Fruit fly (Drosophila melanogaster) whole organism, embryonic: ENCODE results near the gene CG31268.

Experiments
- Asciz ChIP-seq: fragments of 200-800 bp; sonication (Bioruptor generic); optimal IDR thresholded peaks from 2 replicates; lab custom pipeline; 2017; ENCODE audit warnings: missing biosample characterization, mild to moderate bottlenecking, missing genetic modification characterization, missing genetic modification reagents
- CG13287 ChIP-seq: fragments of 200-800 bp; sonication (Bioruptor generic); IDR thresholded peaks from 2 replicates; pipeline ENCODE4 v1.3.6; 2022; ENCODE audit warnings: missing biosample characterization, missing genetic modification characterization; ENCODE audit not compliant: partially characterized antibody
- CG16813 ChIP-seq: fragments of 200-800 bp; sonication (Bioruptor generic); IDR thresholded peaks from 3 replicates; pipeline ENCODE4 v1.3.6; 2022; ENCODE audit warnings: missing biosample characterization, missing genetic modification characterization; ENCODE audit not compliant: partially characterized antibody
- CG17361 ChIP-seq: fragments of 200-800 bp; sonication (Bioruptor generic); IDR thresholded peaks from 3 replicates; pipeline ENCODE4 v1.3.6; 2022; ENCODE audit warnings: missing biosample characterization, missing genetic modification characterization
- CG31388 ChIP-seq: fragments of 200-800 bp; sonication (Bioruptor generic); optimal IDR thresholded peaks from 2 replicates; lab custom pipeline; 2016; ENCODE audit warnings: missing biosample characterization, missing genetic modification characterization
- CG3407 ChIP-seq: fragments of 200-800 bp; sonication (Bioruptor generic); optimal IDR thresholded peaks from 2 replicates; lab custom pipeline; 2018; ENCODE audit warnings: missing biosample characterization, mild to moderate bottlenecking, missing genetic modification characterization
- CG3726 ChIP-seq: fragments of 200-800 bp; sonication (Bioruptor generic); IDR thresholded peaks from 3 replicates; pipeline ENCODE4, ENCODE4 v1.3.6; 2022; ENCODE audit warnings: missing biosample characterization, missing genetic modification characterization
- CG3995 ChIP-seq: fragments of 200-800 bp; sonication (Bioruptor generic); optimal IDR thresholded peaks from 3 replicates; lab custom pipeline; 2016; ENCODE audit warnings: missing biosample characterization, missing genetic modification characterization
- CG4707 ChIP-seq: fragments of 200-800 bp; sonication (Bioruptor generic); optimal IDR thresholded peaks from 2 replicates; lab custom pipeline; 2018; ENCODE audit warnings: missing biosample characterization, mild to moderate bottlenecking, missing genetic modification characterization, moderate library complexity
- CG6175 ChIP-seq: fragments of 200-800 bp; sonication (Bioruptor generic); IDR thresholded peaks from 3 replicates; pipeline ENCODE4 v1.3.6; 2022; ENCODE audit warnings: missing biosample characterization, missing genetic modification characterization
- CG6813 ChIP-seq: fragments of 200-800 bp; sonication (Bioruptor generic); optimal IDR thresholded peaks from 2 replicates; lab custom pipeline; 2017; ENCODE audit warnings: missing biosample characterization, missing genetic modification characterization, mild to moderate bottlenecking, moderate library complexity, missing genetic modification reagents
- CG7372 ChIP-seq: fragments of 200-800 bp; sonication (Bioruptor generic); IDR thresholded peaks from 2 replicates; pipeline ENCODE4 v1.3.6; 2022; ENCODE audit warnings: missing biosample characterization, missing genetic modification characterization
- CG7963 ChIP-seq: fragments of 200-800 bp; sonication (Bioruptor generic); IDR thresholded peaks from 3 replicates; pipeline ENCODE4 v1.3.6; 2022; ENCODE audit warnings: missing biosample characterization, missing genetic modification characterization; ENCODE audit not compliant: partially characterized antibody
- CG7987 ChIP-seq: fragments of 200-800 bp; sonication (Bioruptor generic); optimal IDR thresholded peaks from 2 replicates; lab custom pipeline; 2018; ENCODE audit warnings: missing biosample characterization, mild to moderate bottlenecking, missing genetic modification characterization, moderate library complexity
- CG8290 ChIP-seq, 3 experiments: fragments of 200-800 bp; sonication (Bioruptor generic); optimal IDR thresholded peaks; 2 replicates each; lab custom pipeline; 2016 to 2019; ENCODE audit warnings: missing biosample characterization in 3 of 3, missing genetic modification characterization in 3 of 3, mild to moderate bottlenecking in 2 of 3, moderate library complexity in 1 of 3
- ERR ChIP-seq: fragments of 200-800 bp; sonication (Bioruptor generic); optimal IDR thresholded peaks from 2 replicates; lab custom pipeline; 2016; ENCODE audit warnings: missing biosample characterization, missing genetic modification characterization
- Fer2 ChIP-seq: fragments of 200-800 bp; sonication (Bioruptor generic); optimal IDR thresholded peaks from 2 replicates; lab custom pipeline; 2018; ENCODE audit warnings: missing biosample characterization, mild to moderate bottlenecking, missing genetic modification characterization, moderate library complexity
- NC2β ChIP-seq: fragments of 200-800 bp; sonication (Bioruptor generic); optimal IDR thresholded peaks from 2 replicates; lab custom pipeline; 2016; ENCODE audit warnings: missing biosample characterization, missing genetic modification characterization
- Pdp1 ChIP-seq, 2 experiments: fragments of 200-800 bp; sonication (Bioruptor generic); optimal IDR thresholded peaks; 3 replicates each; lab custom pipeline; 2016; ENCODE audit warnings: missing biosample characterization in 2 of 2, missing genetic modification characterization in 2 of 2, mild to moderate bottlenecking in 1 of 2, moderate library complexity in 1 of 2
- Ravus ChIP-seq: fragments of 200-800 bp; sonication (Bioruptor generic); IDR thresholded peaks from 2 replicates; pipeline ENCODE4 v1.3.6; 2022; ENCODE audit warnings: missing biosample characterization, missing genetic modification characterization
- Trl ChIP-seq, 3 experiments: fragments of >200 bp in 2 of 3; fragments of 200-800 bp in 1 of 3; sonication (Bioruptor generic) in 1 of 3; optimal IDR thresholded peaks; 2 replicates in 1 of 3; 3 replicates in 2 of 3; lab custom pipeline; 2016 to 2017; ENCODE audit warnings: missing biosample characterization in 1 of 3, missing genetic modification characterization in 1 of 3
- Xrp1 ChIP-seq: fragments of 200-800 bp; sonication (Bioruptor generic); IDR thresholded peaks from 2 replicates; pipeline ENCODE4 v1.3.6; 2022; ENCODE audit warnings: missing biosample characterization, missing genetic modification characterization
- ash1 ChIP-seq: fragments of 200-800 bp; sonication (Bioruptor generic); optimal IDR thresholded peaks from 2 replicates; lab custom pipeline; 2018; ENCODE audit warnings: missing biosample characterization, mild to moderate bottlenecking, missing genetic modification characterization
- bsh ChIP-seq, 2 experiments: fragments of 200-800 bp; sonication (Bioruptor generic); optimal IDR thresholded peaks; 2 replicates each; lab custom pipeline; 2017 to 2018; ENCODE audit warnings: mild to moderate bottlenecking in 2 of 2, missing biosample characterization in 2 of 2, missing genetic modification characterization in 2 of 2, moderate library complexity in 1 of 2
- disco-r ChIP-seq: fragments of 200-800 bp; sonication (Bioruptor generic); optimal IDR thresholded peaks from 2 replicates; lab custom pipeline; 2016; ENCODE audit warnings: missing biosample characterization, missing genetic modification characterization
- fd3F ChIP-seq: fragments of 200-800 bp; sonication (Bioruptor generic); optimal IDR thresholded peaks from 2 replicates; lab custom pipeline; 2018; ENCODE audit warnings: missing biosample characterization, mild to moderate bottlenecking, missing genetic modification characterization, moderate library complexity
- ftz-f1 ChIP-seq: fragments of 200-800 bp; sonication (Bioruptor generic); optimal IDR thresholded peaks from 2 replicates; lab custom pipeline; 2016; ENCODE audit warnings: missing biosample characterization, missing genetic modification characterization
- gem ChIP-seq: fragments of 200-800 bp; sonication (Bioruptor generic); optimal IDR thresholded peaks from 2 replicates; lab custom pipeline; 2019; ENCODE audit warnings: missing biosample characterization, mild to moderate bottlenecking, missing genetic modification characterization, moderate library complexity
- grau ChIP-seq: fragments of 200-800 bp; optimal IDR thresholded peaks from 3 replicates; lab custom pipeline; 2019; ENCODE audit warnings: missing biosample characterization, mild to moderate bottlenecking, missing genetic modification characterization, moderate library complexity
- gro ChIP-seq: fragments of 200-800 bp; sonication (Bioruptor generic); optimal IDR thresholded peaks from 2 replicates; lab custom pipeline; 2016; ENCODE audit warnings: missing biosample characterization, missing genetic modification characterization
- hbn ChIP-seq: fragments of 200-800 bp; sonication (Bioruptor generic); IDR thresholded peaks from 2 replicates; pipeline ENCODE4 v1.3.6; 2022; ENCODE audit warnings: missing biosample characterization, missing genetic modification characterization; ENCODE audit not compliant: partially characterized antibody
- lbe ChIP-seq: fragments of 200-800 bp; sonication (Bioruptor generic); optimal IDR thresholded peaks from 2 replicates; lab custom pipeline; 2016; ENCODE audit warnings: missing biosample characterization, mild to moderate bottlenecking, missing genetic modification characterization
- odd ChIP-seq: fragments of 200-800 bp; sonication (Bioruptor generic); optimal IDR thresholded peaks from 2 replicates; lab custom pipeline; 2017; ENCODE audit warnings: missing biosample characterization, mild to moderate bottlenecking, missing genetic modification characterization
- pb ChIP-seq: fragments of 200-800 bp; sonication (Bioruptor generic); optimal IDR thresholded peaks from 3 replicates; lab custom pipeline; 2016; ENCODE audit warnings: missing biosample characterization, missing genetic modification characterization
- pfk ChIP-seq: fragments of 200-800 bp; sonication (Bioruptor generic); optimal IDR thresholded peaks from 2 replicates; lab custom pipeline; 2018; ENCODE audit warnings: missing biosample characterization, mild to moderate bottlenecking, missing genetic modification characterization, moderate library complexity
- pum ChIP-seq: fragments of 200-800 bp; sonication (Bioruptor generic); optimal IDR thresholded peaks from 2 replicates; lab custom pipeline; 2016; ENCODE audit warnings: missing biosample characterization, missing genetic modification characterization
- sd ChIP-seq: fragments of 200-800 bp; sonication (Bioruptor generic); optimal IDR thresholded peaks from 3 replicates; lab custom pipeline; 2018; ENCODE audit warnings: missing biosample characterization, mild to moderate bottlenecking, missing genetic modification characterization, moderate library complexity
- seq ChIP-seq: fragments of 200-800 bp; sonication (Bioruptor generic); IDR thresholded peaks from 2 replicates; pipeline ENCODE4 v1.3.6; 2022; ENCODE audit warnings: missing biosample characterization, missing genetic modification characterization
- so ChIP-seq: fragments of 200-800 bp; sonication (Bioruptor generic); IDR thresholded peaks from 3 replicates; pipeline ENCODE4 v1.3.6; 2022; ENCODE audit warnings: missing biosample characterization, missing genetic modification characterization
- sob ChIP-seq: fragments of 200-800 bp; sonication (Bioruptor generic); IDR thresholded peaks from 2 replicates; pipeline ENCODE4 v1.3.6; 2022; ENCODE audit warnings: missing biosample characterization, missing genetic modification characterization
- tin ChIP-seq: fragments of 200-800 bp; sonication (Bioruptor generic); optimal IDR thresholded peaks from 3 replicates; lab custom pipeline; 2016; ENCODE audit warnings: missing biosample characterization, missing genetic modification characterization
- twi ChIP-seq: fragments of 200-800 bp; optimal IDR thresholded peaks from 2 replicates; lab custom pipeline; 2019; ENCODE audit warnings: missing biosample characterization, mild to moderate bottlenecking, missing genetic modification characterization, moderate library complexity
- unc-4 ChIP-seq: fragments of 200-800 bp; sonication (Bioruptor generic); IDR thresholded peaks from 2 replicates; pipeline ENCODE4 v1.3.6; 2022; ENCODE audit warnings: missing biosample characterization, missing genetic modification characterization; ENCODE audit not compliant: partially characterized antibody
- vfl ChIP-seq: fragments of 200-800 bp; sonication (Bioruptor generic); optimal IDR thresholded peaks from 2 replicates; lab custom pipeline; 2016; ENCODE audit warnings: missing biosample characterization, missing genetic modification characterization
- vnd ChIP-seq: fragments of 200-800 bp; sonication (Bioruptor generic); IDR thresholded peaks from 3 replicates; pipeline ENCODE4 v1.3.6; 2022; ENCODE audit warnings: missing biosample characterization, missing genetic modification characterization; ENCODE audit not compliant: partially characterized antibody
- wek ChIP-seq: fragments of 200-800 bp; sonication (Bioruptor generic); optimal IDR thresholded peaks from 3 replicates; lab custom pipeline; 2018; ENCODE audit warnings: missing biosample characterization, mild to moderate bottlenecking, missing genetic modification characterization, moderate library complexity

CG31268 gene

DNA sequence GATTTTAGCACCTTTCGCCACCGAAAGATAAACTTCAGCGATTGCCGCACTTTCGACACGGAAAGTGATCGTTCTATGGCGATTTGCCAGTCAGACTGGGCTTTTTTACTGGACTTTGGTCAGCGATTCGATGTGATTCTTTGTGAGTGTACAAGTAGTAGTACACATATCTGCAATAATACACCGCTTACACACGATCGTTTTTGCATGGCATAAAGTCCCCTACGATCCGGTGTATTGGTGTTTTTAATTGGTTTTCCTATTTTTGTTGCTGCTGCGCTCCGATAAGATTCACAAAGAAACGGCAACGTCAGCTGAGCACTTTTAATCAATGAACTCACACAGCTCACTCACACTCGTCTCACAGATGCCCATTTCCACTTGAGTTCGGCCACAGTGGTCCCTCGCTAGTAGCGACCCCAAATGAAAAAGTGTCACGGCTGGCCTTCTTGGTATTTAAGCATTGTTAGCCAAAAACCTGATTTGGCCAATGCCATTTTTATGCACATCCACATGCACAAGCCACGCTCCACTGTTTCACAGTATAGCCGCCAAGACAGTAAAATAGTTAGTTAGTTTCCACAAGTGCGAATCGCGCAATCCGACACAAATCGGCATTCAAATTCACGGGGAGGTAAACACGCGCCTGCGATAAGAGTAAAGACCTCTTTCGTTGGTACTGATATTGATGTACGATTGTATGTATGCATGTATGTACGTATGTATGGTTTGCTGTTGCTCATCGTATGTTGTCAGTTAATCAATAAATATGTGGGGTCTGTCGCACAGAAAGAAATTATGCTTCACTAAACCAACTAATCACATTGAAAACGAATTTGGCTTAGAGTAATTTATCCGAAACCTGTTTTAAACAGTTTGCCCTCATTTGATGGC, 45.2 kb upstream of the CG31268 start (continued):
- TF ChIP-seq so (peak; percentile 94), CG4707 (GFP tag; lab: Kevin White, UChicago) (peak; percentile 51), CG6813 (GFP tag; lab: Kevin White, UChicago) (peak; percentile 89), odd (GFP tag; lab: Kevin White, UChicago) (peak; percentile 89), vfl (GFP tag; lab: Kevin White, UChicago) (peak; percentile 92), Trl (optimal IDR thresholded peaks at IDR 0.05; lab: Kevin White, UChicago) (no peak), Trl (GFP tag; optimal IDR thresholded peaks at IDR 0.05; lab: Kevin White, UChicago) (peak; percentile 93), CG16813 (GFP tag; lab: Robert Waterston, UW) (no peak), CG6175 (GFP tag; lab: Robert Waterston, UW) (peak; percentile 96), pb (GFP tag; lab: Kevin White, UChicago) (peak; percentile 90), CG8290 (GFP tag; optimal IDR thresholded peaks at IDR 0.05; lab: Kevin White, UChicago) (peak; percentile 82), CG8290 (tag; optimal IDR thresholded peaks at IDR 0.05; lab: Kevin White, UChicago) (peak in 1 of 2 experiments; percentile 99), pum (GFP tag; lab: Kevin White, UChicago) (peak; percentile 93), Ravus (GFP tag; lab: Robert Waterston, UW) (peak; percentile 83), ash1 (GFP tag; lab: Kevin White, UChicago) (peak; percentile 92), CG7963 (GFP tag; lab: Robert Waterston, UW) (no peak), Fer2 (tag; lab: Kevin White, UChicago) (peak; percentile 88), grau (tag; lab: Kevin White, UChicago) (peak; percentile 99), pfk (peak; percentile 37), tin (GFP tag; lab: Kevin White, UChicago) (peak; percentile 85), twi (tag; lab: Kevin White, UChicago) (peak; percentile 59), fd3F (GFP tag; lab: Kevin White, UChicago) (peak; percentile 95), CG31388 (GFP tag; lab: Kevin White, UChicago) (peak; percentile 30), CG7987 (GFP tag; lab: Kevin White, UChicago) (peak; percentile 94), vnd (GFP tag; lab: Robert Waterston, UW) (peak; percentile 55; the same call in 2 of the 3 replicates), seq (GFP tag; lab: Robert Waterston, UW) (peak; percentile 96), bsh (GFP tag; optimal IDR thresholded peaks at IDR 0.05; lab: Kevin White, UChicago) (peak; percentile 62 to 75), sob (GFP tag; lab: Robert Waterston, UW) (peak; percentile 99), CG3726 (GFP tag; lab: Robert Waterston, UW) (peak; percentile 86), wek (GFP tag; lab: Kevin White, UChicago) (peak; percentile 78), lbe (GFP tag; lab: Kevin White, UChicago) (peak; percentile 76), CG13287 (peak; percentile 20; the same call in 1 of the 2 replicates), CG17361 (GFP tag; lab: Robert Waterston, UW) (peak; percentile 63; the same call in 2 of the 3 replicates), ftz-f1 (peak; percentile 87), CG7372 (GFP tag; lab: Robert Waterston, UW) (peak; percentile 96), hbn (GFP tag; lab: Robert Waterston, UW) (no peak), gro (GFP tag; lab: Kevin White, UChicago) (peak; percentile 96), Pdp1 (GFP tag; optimal IDR thresholded peaks at IDR 0.05; lab: Kevin White, UChicago) (peak; percentile 94 to 96), gem (tag; lab: Kevin White, UChicago) (peak; percentile 91), CG3995 (GFP tag; lab: Kevin White, UChicago) (peak; percentile 82), sd (peak; percentile 93), ERR (peak; percentile 96), disco-r (peak; percentile 87), NC2β (GFP tag; lab: Kevin White, UChicago) (peak; percentile 85), CG3407 (peak; percentile 41), Asciz (peak; percentile 25), Xrp1 (GFP tag; lab: Robert Waterston, UW) (peak; percentile 90), unc-4 (GFP tag; lab: Robert Waterston, UW) (no peak)
